Worm (Caenorhabditis elegans) whole organism, L3 larva: Measurements from ENCODE around the gene rpap-2.

Experiments used
- R02D3.7 ChIP-seq: fragments of 150-350 bp; optimal IDR thresholded peaks from 2 replicates; lab custom pipeline; 2014; ENCODE audit warnings: missing biosample characterization, missing genetic modification characterization
- eor-1 ChIP-seq, 2 experiments: fragments of 150-350 bp; optimal IDR thresholded peaks; 2 replicates each; lab custom pipeline; 2014 to 2018; ENCODE audit warnings: missing biosample characterization in 2 of 2, missing genetic modification characterization in 2 of 2
- hmg-11 ChIP-seq: sonication (generic microtip); optimal IDR thresholded peaks from 2 replicates; lab custom pipeline; 2016; ENCODE audit warnings: missing genetic modification characterization, missing compliant biosample characterization
- jun-1 ChIP-seq: fragments of 150-350 bp; optimal IDR thresholded peaks from 2 replicates; lab custom pipeline; 2014; ENCODE audit warnings: missing biosample characterization, missing genetic modification reagents, missing genetic modification characterization
- lin-39 ChIP-seq: fragments of 150-350 bp; optimal IDR thresholded peaks from 2 replicates; lab custom pipeline; 2018; ENCODE audit warnings: missing biosample characterization, missing genetic modification reagents, missing genetic modification characterization
- pha-4 ChIP-seq: fragments of 150-350 bp; optimal IDR thresholded peaks from 2 replicates; lab custom pipeline; 2014; ENCODE audit warnings: missing biosample characterization, missing genetic modification reagents, missing genetic modification characterization
- skn-1 ChIP-seq: fragments of 150-350 bp; optimal IDR thresholded peaks from 2 replicates; lab custom pipeline; 2014; ENCODE audit warnings: missing biosample characterization, missing genetic modification characterization
- zag-1 ChIP-seq: fragments of 150-350 bp; optimal IDR thresholded peaks from 2 replicates; lab custom pipeline; 2014; ENCODE audit warnings: missing biosample characterization, missing genetic modification characterization

ce11 chrIII:9017181-9017651 is 49.4 kb downstream of the rpap-2 start, which contains the start of gene F59B2.12:
- no peak for TF ChIP-seq R02D3.7 (tag; lab: Kevin White, UChicago)
- no peak for TF ChIP-seq eor-1 (tag; optimal IDR thresholded peaks at IDR 0.05; lab: Kevin White, UChicago)
- TF ChIP-seq pha-4 (tag; lab: Kevin White, UChicago), result no peak
- TF ChIP-seq hmg-11 (tag; lab: Kevin White, UChicago), result no peak
- TF ChIP-seq jun-1 (tag; lab: Kevin White, UChicago), result no peak
- TF ChIP-seq skn-1 (tag; lab: Kevin White, UChicago), result no peak
- no peak for TF ChIP-seq zag-1
- no peak for TF ChIP-seq lin-39 (tag; lab: Kevin White, UChicago)
